Worm (Caenorhabditis elegans): ENCODE data around the gene ZC15.5.

ce11 chrV:20325417-20325816, 27.7 kb downstream of the ZC15.5 start, which contains the start of gene Y38H6A.1:
- no peak for TF ChIP-seq zip-2 (tag; optimal IDR thresholded peaks at IDR 0.05)
- TF ChIP-seq ceh-82 (tag; optimal IDR thresholded peaks at IDR 0.05) = no peak
- no peak for TF ChIP-seq skn-1 (tag; optimal IDR thresholded peaks at IDR 0.05)
- no peak for TF ChIP-seq nhr-237 (tag; optimal IDR thresholded peaks at IDR 0.05)
- TF ChIP-seq egl-27 (tag; optimal IDR thresholded peaks at IDR 0.05) = no peak
- no peak for TF ChIP-seq dpl-1 (GFP tag; optimal IDR thresholded peaks at IDR 0.05)

All from whole organism, L4 larva.